Worm (Caenorhabditis elegans) whole organism, L4 larva: ENCODE data around the gene fsn-1.

Source experiments
- F10B5.3 ChIP-seq: sonication (generic microtip); optimal IDR thresholded peaks from 2 replicates; lab custom pipeline; 2016; ENCODE audit warnings: mild to moderate bottlenecking, missing genetic modification characterization, missing compliant biosample characterization
- F26F4.8 ChIP-seq: fragments of 200-800 bp; sonication (Bioruptor generic); conservative IDR thresholded peaks from 2 replicates; pipeline ENCODE4 v1.3.6; 2022; ENCODE audit warnings: missing genetic modification characterization, missing compliant biosample characterization
- F37D6.2 ChIP-seq: sonication (generic microtip); optimal IDR thresholded peaks from 2 replicates; lab custom pipeline; 2016; ENCODE audit warnings: mild to moderate bottlenecking, missing genetic modification characterization, missing compliant biosample characterization
- F44E2.7 ChIP-seq: fragments of 200-800 bp; sonication (Bioruptor generic); IDR thresholded peaks from 2 replicates; pipeline ENCODE4 v2.1.2; 2022; ENCODE audit warnings: missing genetic modification characterization, missing compliant biosample characterization
- F49E8.2 ChIP-seq: sonication (generic microtip); optimal IDR thresholded peaks from 2 replicates; lab custom pipeline; 2016; ENCODE audit warnings: missing compliant biosample characterization, mild to moderate bottlenecking, missing genetic modification characterization, borderline replicate concordance
- R02D3.7 ChIP-seq: fragments of 150-350 bp; sonication (generic microtip); optimal IDR thresholded peaks from 3 replicates; lab custom pipeline; 2014; ENCODE audit warnings: missing biosample characterization, missing genetic modification characterization
- Y48G9A.11 ChIP-seq: fragments of 200-800 bp; sonication (Bioruptor generic); IDR thresholded peaks from 2 replicates; pipeline ENCODE4 v1.3.6; 2022; ENCODE audit warnings: missing genetic modification reagents, missing genetic modification characterization, missing compliant biosample characterization
- ZK337.2 ChIP-seq: fragments of 200-800 bp; sonication (Bioruptor generic); IDR thresholded peaks from 2 replicates; pipeline ENCODE4 v1.3.6; 2022; ENCODE audit warnings: missing genetic modification reagents, missing genetic modification characterization, missing compliant biosample characterization
- aha-1 ChIP-seq: fragments of 150-350 bp; peaks from one replicate; lab custom pipeline; 2014; ENCODE audit warnings: missing biosample characterization, missing genetic modification characterization
- aly-2 ChIP-seq: sonication (generic microtip); optimal IDR thresholded peaks from 2 replicates; lab custom pipeline; 2018; ENCODE audit warnings: missing biosample characterization, missing genetic modification characterization
- ama-1 ChIP-seq: fragments of 150-350 bp; optimal IDR thresholded peaks from 2 replicates; lab custom pipeline; 2014; ENCODE audit warnings: inconsistent platforms, mixed read lengths
- ceh-44 ChIP-seq: fragments of 200-800 bp; sonication (Bioruptor generic); IDR thresholded peaks from 2 replicates; pipeline ENCODE4 v1.3.6; 2022; ENCODE audit warnings: missing genetic modification reagents, missing genetic modification characterization, missing compliant biosample characterization
- ceh-62 ChIP-seq: sonication (generic microtip); optimal IDR thresholded peaks from 2 replicates; lab custom pipeline; 2017; ENCODE audit warnings: missing biosample characterization, missing genetic modification characterization
- cey-2 ChIP-seq: sonication (generic microtip); optimal IDR thresholded peaks from 3 replicates; lab custom pipeline; 2017; ENCODE audit warnings: missing genetic modification characterization, mild to moderate bottlenecking, missing compliant biosample characterization, antibody characterized with exemption, borderline replicate concordance; ENCODE audit not compliant: insufficient read depth
- ctbp-1 ChIP-seq: fragments of 200-800 bp; sonication (Bioruptor generic); IDR thresholded peaks from 2 replicates; pipeline ENCODE4 v1.3.6; 2022; ENCODE audit warnings: missing genetic modification reagents, missing genetic modification characterization, missing compliant biosample characterization
- daf-12 ChIP-seq: fragments of 150-350 bp; optimal IDR thresholded peaks from 2 replicates; lab custom pipeline; 2014; ENCODE audit warnings: missing biosample characterization, missing genetic modification reagents, missing genetic modification characterization
- daf-16 ChIP-seq, 3 experiments: sonication (generic microtip); optimal IDR thresholded peaks; 2 replicates each; lab custom pipeline; 2016 to 2017; ENCODE audit warnings: missing genetic modification characterization in 3 of 3, missing genetic modification reagents in 3 of 3, mild to moderate bottlenecking in 2 of 3, missing compliant biosample characterization in 2 of 3, missing biosample characterization in 1 of 3, moderate library complexity in 1 of 3
- daf-19 ChIP-seq: fragments of 200-800 bp; sonication (Bioruptor generic); conservative IDR thresholded peaks from 2 replicates; pipeline ENCODE4 v1.3.6; 2022; ENCODE audit warnings: missing genetic modification characterization, missing compliant biosample characterization
- daf-8 ChIP-seq: fragments of 200-800 bp; sonication (Bioruptor generic); IDR thresholded peaks from 2 replicates; pipeline ENCODE4 v1.3.6; 2022; ENCODE audit warnings: missing genetic modification characterization, missing compliant biosample characterization
- dpl-1 ChIP-seq: fragments of 150-350 bp; optimal IDR thresholded peaks from 2 replicates; lab custom pipeline; 2014; ENCODE audit warnings: missing biosample characterization, missing genetic modification reagents, missing genetic modification characterization
- egl-27 ChIP-seq: sonication (generic microtip); optimal IDR thresholded peaks from 3 replicates; lab custom pipeline; 2017; ENCODE audit warnings: missing biosample characterization, missing genetic modification reagents, missing genetic modification characterization
- egl-43 ChIP-seq: fragments of 200-800 bp; sonication (Bioruptor generic); IDR thresholded peaks from 2 replicates; pipeline ENCODE4 v1.3.6; 2022; ENCODE audit warnings: missing genetic modification reagents, missing genetic modification characterization, missing compliant biosample characterization
- hif-1 ChIP-seq, 2 experiments: sonication (generic microtip); optimal IDR thresholded peaks; 2 replicates each; lab custom pipeline; 2016 to 2017; ENCODE audit warnings: missing compliant biosample characterization in 2 of 2, missing genetic modification characterization in 2 of 2, missing genetic modification reagents in 2 of 2, missing genotype in 2 of 2, mild to moderate bottlenecking in 1 of 2
- hlh-30 ChIP-seq: sonication (generic microtip); optimal IDR thresholded peaks from 2 replicates; lab custom pipeline; 2017; ENCODE audit warnings: antibody characterized with exemption, mild to moderate bottlenecking, missing genetic modification characterization, missing compliant biosample characterization; ENCODE audit not compliant: insufficient read depth
- jun-1 ChIP-seq: fragments of 150-350 bp; optimal IDR thresholded peaks from 2 replicates; lab custom pipeline; 2014; ENCODE audit warnings: missing biosample characterization, missing genetic modification reagents, missing genetic modification characterization
- lin-1 ChIP-seq: fragments of 200-800 bp; sonication (Bioruptor generic); IDR thresholded peaks from 2 replicates; pipeline ENCODE4 v1.3.6; 2022; ENCODE audit warnings: missing genetic modification reagents, missing genetic modification characterization, missing compliant biosample characterization
- lin-13 ChIP-seq: fragments of 150-350 bp; optimal IDR thresholded peaks from 2 replicates; lab custom pipeline; 2014; ENCODE audit warnings: missing biosample characterization, missing genetic modification reagents, missing genetic modification characterization
- lin-38 ChIP-seq: fragments of 200-800 bp; sonication (Bioruptor generic); IDR thresholded peaks from 2 replicates; pipeline ENCODE4 v1.3.6; 2022; ENCODE audit warnings: missing genetic modification reagents, missing genetic modification characterization, missing compliant biosample characterization
- lir-3 ChIP-seq: sonication (generic microtip); optimal IDR thresholded peaks from 2 replicates; lab custom pipeline; 2016; ENCODE audit warnings: mild to moderate bottlenecking, missing genetic modification characterization, missing compliant biosample characterization
- madf-5 ChIP-seq, 2 experiments: fragments of 200-800 bp; sonication (Bioruptor generic); IDR thresholded peaks; 2 replicates each; pipeline ENCODE4 v1.3.6; 2022; ENCODE audit warnings: missing compliant biosample characterization in 2 of 2, missing genetic modification characterization in 2 of 2
- madf-9 ChIP-seq: fragments of 200-800 bp; sonication (Bioruptor generic); conservative IDR thresholded peaks from 2 replicates; pipeline ENCODE4 v1.3.6; 2022; ENCODE audit warnings: missing genetic modification reagents, missing genetic modification characterization, missing compliant biosample characterization
- mdl-1 ChIP-seq, 2 experiments: fragments of 150-350 bp in 1 of 2; sonication (generic microtip) in 1 of 2; optimal IDR thresholded peaks; 2 replicates each; lab custom pipeline; 2014 to 2017; ENCODE audit warnings: missing biosample characterization in 2 of 2, missing genetic modification characterization in 2 of 2
- mxl-2 ChIP-seq: fragments of 200-800 bp; sonication (Bioruptor generic); conservative IDR thresholded peaks from 2 replicates; pipeline ENCODE4 v1.3.6; 2022; ENCODE audit warnings: missing genetic modification reagents, missing genetic modification characterization, missing compliant biosample characterization
- mxl-3 ChIP-seq: fragments of 200-800 bp; sonication (Bioruptor generic); optimal IDR thresholded peaks from 2 replicates; lab custom pipeline; 2018; ENCODE audit warnings: mild to moderate bottlenecking, missing genetic modification characterization, missing compliant biosample characterization
- nhr-10 ChIP-seq: fragments of 150-350 bp; optimal IDR thresholded peaks from 2 replicates; lab custom pipeline; 2014; ENCODE audit warnings: missing biosample characterization, missing genetic modification characterization
- nhr-111 ChIP-seq: fragments of 200-800 bp; sonication (Bioruptor generic); optimal IDR thresholded peaks from 2 replicates; lab custom pipeline; 2018; ENCODE audit warnings: mild to moderate bottlenecking, missing genetic modification characterization, missing compliant biosample characterization
- nhr-237 ChIP-seq: sonication (generic microtip); optimal IDR thresholded peaks from 2 replicates; lab custom pipeline; 2017; ENCODE audit warnings: missing biosample characterization, missing genetic modification characterization
- nhr-41 ChIP-seq: fragments of 200-800 bp; sonication (Bioruptor generic); IDR thresholded peaks from 2 replicates; pipeline ENCODE4 v1.3.6; 2022; ENCODE audit warnings: missing genetic modification reagents, missing genetic modification characterization, missing compliant biosample characterization
- nhr-42 ChIP-seq: fragments of 200-800 bp; sonication (Bioruptor generic); IDR thresholded peaks from 2 replicates; pipeline ENCODE4 v1.3.6; 2022; ENCODE audit warnings: missing genetic modification characterization, missing compliant biosample characterization
- pha-4 ChIP-seq, 2 experiments: fragments of 150-350 bp in 1 of 2; fragments of 200-800 bp in 1 of 2; sonication (Bioruptor generic) in 1 of 2; IDR thresholded peaks in 1 of 2; optimal IDR thresholded peaks in 1 of 2; 2 replicates each; pipeline versions ENCODE4 v1.3.6 to Lab custom; 2014 to 2022; ENCODE audit warnings: missing genetic modification characterization in 2 of 2, missing genetic modification reagents in 2 of 2, missing biosample characterization in 1 of 2, missing compliant biosample characterization in 1 of 2
- pqm-1 ChIP-seq: sonication (generic microtip); optimal IDR thresholded peaks from 2 replicates; lab custom pipeline; 2017; ENCODE audit warnings: missing biosample characterization, missing genetic modification characterization
- set-16 ChIP-seq: fragments of 200-800 bp; sonication (Bioruptor generic); IDR thresholded peaks from 2 replicates; pipeline ENCODE4 v1.3.6; 2022; ENCODE audit warnings: missing genetic modification reagents, missing genetic modification characterization, missing compliant biosample characterization
- snpc-1.2 ChIP-seq: fragments of 200-800 bp; sonication (Bioruptor generic); IDR thresholded peaks from 2 replicates; pipeline ENCODE4 v1.3.6; 2022; ENCODE audit warnings: missing genetic modification reagents, missing genetic modification characterization, missing compliant biosample characterization
- spr-3 ChIP-seq: fragments of 200-800 bp; sonication (Bioruptor generic); optimal IDR thresholded peaks from 2 replicates; lab custom pipeline; 2018; ENCODE audit warnings: mild to moderate bottlenecking, missing genetic modification characterization, missing compliant biosample characterization
- tra-1 ChIP-seq: fragments of 200-800 bp; sonication (Bioruptor generic); IDR thresholded peaks from 2 replicates; pipeline ENCODE4 v1.3.6; 2022; ENCODE audit warnings: missing genetic modification reagents, missing genetic modification characterization, missing compliant biosample characterization
- unc-39 ChIP-seq: sonication (generic microtip); optimal IDR thresholded peaks from 2 replicates; lab custom pipeline; 2017; ENCODE audit warnings: missing biosample characterization, missing genetic modification characterization
- unc-62 ChIP-seq, 3 experiments: fragments of 150-350 bp in 1 of 3; sonication (generic microtip); optimal IDR thresholded peaks in 2 of 3; peaks in 1 of 3; 1 replicate in 1 of 3; 2 replicates in 2 of 3; lab custom pipeline; 2014 to 2017; ENCODE audit warnings: missing biosample characterization in 3 of 3, missing genetic modification characterization in 3 of 3, missing genetic modification reagents in 3 of 3, missing genotype in 1 of 3
- zag-1 ChIP-seq: fragments of 150-350 bp; optimal IDR thresholded peaks from 2 replicates; lab custom pipeline; 2014; ENCODE audit warnings: missing biosample characterization, missing genetic modification characterization
- zip-2 ChIP-seq: fragments of 150-350 bp; optimal IDR thresholded peaks from 2 replicates; lab custom pipeline; 2014; ENCODE audit warnings: missing biosample characterization, missing genetic modification characterization
- ztf-11 ChIP-seq: fragments of 150-350 bp; optimal IDR thresholded peaks from 2 replicates; lab custom pipeline; 2014; ENCODE audit warnings: missing biosample characterization, missing genetic modification characterization

Gene fsn-1

DNA sequence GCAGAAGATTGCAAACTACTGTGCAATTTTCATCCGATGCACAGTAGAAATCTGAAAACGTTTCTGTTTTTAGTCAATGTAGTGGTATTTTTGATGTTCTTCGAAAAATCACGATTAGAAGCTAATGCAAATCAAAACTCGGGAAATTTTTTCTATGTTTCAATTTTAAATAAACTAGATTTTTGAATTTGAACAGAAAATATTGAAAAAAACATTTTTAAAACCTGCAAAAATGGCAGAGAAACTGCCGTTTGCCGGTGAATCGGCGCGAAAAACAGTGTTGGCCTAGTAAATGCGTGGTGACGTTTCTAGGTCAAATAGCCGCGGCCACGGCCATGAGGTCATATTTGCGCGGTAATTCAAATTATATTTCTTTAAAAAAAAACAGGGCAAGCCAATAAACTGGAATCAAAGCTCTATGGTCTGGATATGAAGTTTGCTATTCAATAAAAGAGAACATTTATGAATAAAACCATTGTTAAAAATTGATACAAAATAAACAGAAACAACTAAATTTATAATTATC, 6.9 kb upstream of the fsn-1 start, which contains the start of gene set-2 (continued):
- TF ChIP-seq F49E8.2 (tag; lab: Kevin White, UChicago) = peak; percentile 44
- TF ChIP-seq lin-38 = peak; percentile 75
- TF ChIP-seq mxl-3 (GFP tag; lab: Kevin White, UChicago) = peak; percentile 43
- no peak for TF ChIP-seq zag-1 (tag; lab: Kevin White, UChicago)
- TF ChIP-seq lir-3 = no peak
- no peak for TF ChIP-seq daf-12 (tag; lab: Kevin White, UChicago)
- no peak for TF ChIP-seq cey-2 (tag; lab: Kevin White, UChicago)
- no peak for TF ChIP-seq pqm-1
- TF ChIP-seq F26F4.8 (GFP tag; lab: Robert Waterston, UW) = no peak
- TF ChIP-seq lin-1 (GFP tag; lab: Robert Waterston, UW) = no peak
- TF ChIP-seq aha-1 (tag; lab: Kevin White, UChicago) = peak; percentile 91
- TF ChIP-seq nhr-10 (tag; lab: Kevin White, UChicago) = no peak
- no peak for TF ChIP-seq ceh-44 (GFP tag; lab: Robert Waterston, UW)
- TF ChIP-seq ama-1 (lab: Kevin White, UChicago) = peak; percentile 2
- TF ChIP-seq daf-16 (GFP tag; optimal IDR thresholded peaks at IDR 0.05; lab: Kevin White, UChicago) = peak in 1 of 2 experiments; percentile 17
- peak; percentile 5 for TF ChIP-seq daf-16 (tag; optimal IDR thresholded peaks at IDR 0.05; lab: Kevin White, UChicago)
- no peak for TF ChIP-seq unc-39 (tag; lab: Kevin White, UChicago)
- peak; percentile 91 for TF ChIP-seq dpl-1 (GFP tag; lab: Kevin White, UChicago)
- no peak for TF ChIP-seq unc-62 (GFP tag; optimal IDR thresholded peaks at IDR 0.05 in 1 of 2; lab: Kevin White, UChicago)
- TF ChIP-seq unc-62 (tag; optimal IDR thresholded peaks at IDR 0.05; lab: Kevin White, UChicago) = no peak
- no peak for TF ChIP-seq nhr-42 (GFP tag; lab: Robert Waterston, UW)
- TF ChIP-seq zip-2 = no peak
- TF ChIP-seq mxl-2 = no peak
- no peak for TF ChIP-seq egl-27 (tag; lab: Kevin White, UChicago)
- no peak for TF ChIP-seq set-16 (GFP tag; lab: Robert Waterston, UW)
- TF ChIP-seq nhr-111 (GFP tag; lab: Kevin White, UChicago) = no peak
- peak in 1 of 2 experiments; percentile 89 for TF ChIP-seq hif-1 (tag; optimal IDR thresholded peaks at IDR 0.05; lab: Kevin White, UChicago)
- no peak for TF ChIP-seq F10B5.3
- TF ChIP-seq ceh-62 = no peak
- TF ChIP-seq pha-4 (GFP tag; IDR thresholded peaks at IDR 0.05; lab: Robert Waterston, UW) = no peak
- no peak for TF ChIP-seq pha-4 (tag; optimal IDR thresholded peaks at IDR 0.05; lab: Kevin White, UChicago)
- peak; percentile 89 for TF ChIP-seq ZK337.2 (GFP tag; lab: Robert Waterston, UW)
- TF ChIP-seq F44E2.7 = no peak
- TF ChIP-seq jun-1 = no peak
- TF ChIP-seq F37D6.2 (tag; lab: Kevin White, UChicago) = no peak
- TF ChIP-seq Y48G9A.11 (GFP tag; lab: Robert Waterston, UW) = peak; percentile 68
- TF ChIP-seq lin-13 = peak; percentile 42
- TF ChIP-seq R02D3.7 (tag; lab: Kevin White, UChicago) = no peak
- TF ChIP-seq nhr-41 = no peak
- no peak for TF ChIP-seq tra-1 (GFP tag; lab: Robert Waterston, UW)
- peak; percentile 47 for TF ChIP-seq hlh-30 (tag; lab: Kevin White, UChicago)
- no peak for TF ChIP-seq spr-3
- no peak for TF ChIP-seq mdl-1 (tag; optimal IDR thresholded peaks at IDR 0.05; lab: Kevin White, UChicago)
- no peak for TF ChIP-seq daf-8 (GFP tag; lab: Robert Waterston, UW)
- 0 out of 2 replicates have a peak, but pooled peaks have one; percentile 20 for TF ChIP-seq madf-9 (GFP tag; lab: Robert Waterston, UW)
- no peak for TF ChIP-seq nhr-237 (tag; lab: Kevin White, UChicago)
- no peak for TF ChIP-seq aly-2 (tag; lab: Kevin White, UChicago)
- no peak for TF ChIP-seq snpc-1.2 (GFP tag; lab: Robert Waterston, UW)
- no peak for TF ChIP-seq daf-19 (GFP tag; lab: Robert Waterston, UW)
- no peak for TF ChIP-seq ctbp-1
- no peak for TF ChIP-seq ztf-11
- no peak for TF ChIP-seq madf-5 (GFP tag; IDR thresholded peaks at IDR 0.05; lab: Robert Waterston, UW)
- no peak for TF ChIP-seq egl-43 (GFP tag; lab: Robert Waterston, UW)
